Worm (Caenorhabditis elegans) whole organism, L4/young adult: ENCODE results near the gene irld-50.

Experiments used
- W03F9.2 ChIP-seq: fragments of 150-350 bp; optimal IDR thresholded peaks from 2 replicates; lab custom pipeline; 2014; ENCODE audit warnings: missing biosample characterization, missing genetic modification characterization
- dao-5 ChIP-seq: sonication (generic microtip); optimal IDR thresholded peaks from 2 replicates; lab custom pipeline; 2016; ENCODE audit warnings: missing genotype, missing genetic modification characterization, moderate library complexity, missing compliant biosample characterization
- him-1 ChIP-seq: sonication (generic microtip); optimal IDR thresholded peaks from 2 replicates; lab custom pipeline; 2016; ENCODE audit warnings: missing genotype, missing genetic modification reagents, missing genetic modification characterization, missing compliant biosample characterization

DNA sequence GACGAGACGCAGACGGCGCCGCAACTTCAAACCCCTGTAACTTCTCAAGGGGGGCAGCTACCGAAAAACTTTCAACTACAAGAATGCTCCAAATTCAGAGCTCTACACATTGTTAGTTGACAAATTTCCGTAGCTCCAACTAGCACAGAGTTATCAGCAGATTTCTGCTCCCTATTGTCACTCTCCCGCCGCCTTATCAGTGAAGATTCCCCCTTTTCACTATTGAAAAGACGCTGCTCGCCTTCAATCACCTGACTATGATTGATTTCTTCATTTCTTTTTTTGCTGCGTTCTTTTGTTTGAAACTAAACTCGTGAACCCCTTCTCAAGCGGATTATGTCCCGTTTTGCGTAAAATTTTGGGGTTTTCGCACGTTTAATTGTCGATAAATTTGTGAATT, 21.5 kb downstream of the irld-50 start:
- TF ChIP-seq him-1 (tag; lab: Kevin White, UChicago): no peak
- no peak for TF ChIP-seq dao-5
- no peak for TF ChIP-seq W03F9.2 (tag; lab: Kevin White, UChicago)
